Fruit fly (Drosophila melanogaster) whole organism, prepupa: ENCODE results near the gene CG43630.

ENCODE experiments used
- Blimp-1 ChIP-seq: fragments of 200-800 bp; sonication (Bioruptor generic); optimal IDR thresholded peaks from 3 replicates; lab custom pipeline; 2017; ENCODE audit warnings: missing biosample characterization, missing genetic modification characterization, mild to moderate bottlenecking, moderate library complexity, missing genetic modification reagents
- CG10631 ChIP-seq: fragments of 200-800 bp; sonication (Bioruptor generic); optimal IDR thresholded peaks from 2 replicates; lab custom pipeline; 2016; ENCODE audit warnings: missing biosample characterization, missing genetic modification characterization
- CG11294 ChIP-seq: fragments of 200-800 bp; sonication (Bioruptor generic); IDR thresholded peaks from 2 replicates; pipeline ENCODE4 v1.3.6; 2022; ENCODE audit warnings: missing biosample characterization, missing genetic modification characterization
- CG11762 ChIP-seq: fragments of 200-800 bp; sonication (Bioruptor generic); optimal IDR thresholded peaks from 3 replicates; lab custom pipeline; 2016; ENCODE audit warnings: missing biosample characterization, missing genetic modification characterization; ENCODE audit not compliant: insufficient read depth
- CG11902 ChIP-seq: fragments of 200-800 bp; sonication (Bioruptor generic); optimal IDR thresholded peaks from 3 replicates; lab custom pipeline; 2016; ENCODE audit warnings: missing biosample characterization, missing genetic modification characterization
- CG15336 ChIP-seq: fragments of 200-800 bp; sonication (Bioruptor generic); IDR thresholded peaks from 2 replicates; pipeline ENCODE4 v1.3.6; 2022; ENCODE audit warnings: missing biosample characterization, missing genetic modification characterization
- CG3032 ChIP-seq: fragments of 200-800 bp; optimal IDR thresholded peaks from 2 replicates; lab custom pipeline; 2019; ENCODE audit warnings: missing biosample characterization, mild to moderate bottlenecking, missing genetic modification characterization, moderate library complexity
- CG32006 ChIP-seq: fragments of 200-800 bp; sonication (Bioruptor generic); optimal IDR thresholded peaks from 3 replicates; lab custom pipeline; 2017; ENCODE audit warnings: missing biosample characterization, mild to moderate bottlenecking, missing genetic modification characterization
- CG34406 ChIP-seq: fragments of 200-800 bp; sonication (Bioruptor generic); optimal IDR thresholded peaks from 3 replicates; lab custom pipeline; 2016; ENCODE audit warnings: missing biosample characterization, missing genetic modification characterization
- CG3919 ChIP-seq: fragments of 200-800 bp; sonication (Bioruptor generic); optimal IDR thresholded peaks from 3 replicates; lab custom pipeline; 2016; ENCODE audit warnings: missing biosample characterization, missing genetic modification characterization
- CG4318 ChIP-seq: fragments of 200-800 bp; sonication (Bioruptor generic); optimal IDR thresholded peaks from 3 replicates; lab custom pipeline; 2017; ENCODE audit warnings: missing biosample characterization, mild to moderate bottlenecking, missing genetic modification characterization
- CG6163 ChIP-seq: fragments of 200-800 bp; sonication (Bioruptor generic); IDR thresholded peaks from 3 replicates; pipeline ENCODE4 v1.3.6; 2022; ENCODE audit warnings: missing biosample characterization, missing genetic modification characterization
- CG6276 ChIP-seq: fragments of 200-800 bp; sonication (Bioruptor generic); optimal IDR thresholded peaks from 2 replicates; lab custom pipeline; 2017; ENCODE audit warnings: missing biosample characterization, mild to moderate bottlenecking, missing genetic modification characterization
- CG6792 ChIP-seq: fragments of 200-800 bp; sonication (Bioruptor generic); optimal IDR thresholded peaks from 3 replicates; lab custom pipeline; 2016; ENCODE audit warnings: missing biosample characterization, missing genetic modification characterization
- CG6808 ChIP-seq: fragments of 200-800 bp; sonication (Bioruptor generic); optimal IDR thresholded peaks from 3 replicates; lab custom pipeline; 2017; ENCODE audit warnings: missing biosample characterization, missing genetic modification characterization, mild to moderate bottlenecking, moderate library complexity, missing genetic modification reagents
- CG6854 ChIP-seq: fragments of 200-800 bp; sonication (Bioruptor generic); optimal IDR thresholded peaks from 2 replicates; lab custom pipeline; 2017; ENCODE audit warnings: missing biosample characterization, mild to moderate bottlenecking, missing genetic modification characterization
- CG7368 ChIP-seq: fragments of 200-800 bp; sonication (Bioruptor generic); optimal IDR thresholded peaks from 3 replicates; lab custom pipeline; 2016; ENCODE audit warnings: missing biosample characterization, missing genetic modification characterization
- CG8119 ChIP-seq: fragments of 200-800 bp; sonication (Bioruptor generic); IDR thresholded peaks from 3 replicates; pipeline ENCODE4 v1.3.6; 2022; ENCODE audit warnings: missing biosample characterization, missing genetic modification characterization
- CG9139 ChIP-seq: fragments of 200-800 bp; sonication (Bioruptor generic); optimal IDR thresholded peaks from 3 replicates; lab custom pipeline; 2017; ENCODE audit warnings: missing biosample characterization, mild to moderate bottlenecking, missing genetic modification characterization
- Eip75B ChIP-seq: fragments of 200-800 bp; sonication (Bioruptor generic); optimal IDR thresholded peaks from 3 replicates; lab custom pipeline; 2016; ENCODE audit warnings: missing biosample characterization, missing genetic modification characterization
- Eip78C ChIP-seq: fragments of 200-800 bp; sonication (Bioruptor generic); peaks from one replicate; lab custom pipeline; 2016; ENCODE audit warnings: missing biosample characterization, missing genetic modification characterization
- Eip93F ChIP-seq: fragments of 200-800 bp; sonication (Bioruptor generic); optimal IDR thresholded peaks from 2 replicates; lab custom pipeline; 2016; ENCODE audit warnings: missing biosample characterization, mild to moderate bottlenecking, missing genetic modification characterization
- Ets21C ChIP-seq: fragments of 200-800 bp; sonication (Bioruptor generic); optimal IDR thresholded peaks from 3 replicates; lab custom pipeline; 2016; ENCODE audit warnings: missing biosample characterization, missing genetic modification characterization
- Ets96B ChIP-seq: fragments of 200-800 bp; optimal IDR thresholded peaks from 2 replicates; lab custom pipeline; 2019; ENCODE audit warnings: missing biosample characterization, mild to moderate bottlenecking, missing genetic modification characterization, moderate library complexity
- Gug ChIP-seq: fragments of 200-800 bp; sonication (Bioruptor generic); IDR thresholded peaks from 2 replicates; pipeline ENCODE4 v1.3.6; 2022; ENCODE audit warnings: missing biosample characterization, missing genetic modification characterization
- Hr38 ChIP-seq: sonication (Bioruptor generic); optimal IDR thresholded peaks from 2 replicates; lab custom pipeline; 2016; ENCODE audit warnings: missing biosample characterization, missing genetic modification characterization
- Hr39 ChIP-seq: fragments of 200-800 bp; sonication (Bioruptor generic); optimal IDR thresholded peaks from 2 replicates; lab custom pipeline; 2016; ENCODE audit warnings: missing biosample characterization, missing genetic modification characterization
- Lpt ChIP-seq: fragments of 200-800 bp; sonication (Bioruptor generic); optimal IDR thresholded peaks from 3 replicates; lab custom pipeline; 2016; ENCODE audit warnings: missing biosample characterization, missing genetic modification characterization
- Met ChIP-seq: fragments of 200-800 bp; sonication (Bioruptor generic); optimal IDR thresholded peaks from 3 replicates; lab custom pipeline; 2016; ENCODE audit warnings: missing biosample characterization, missing genetic modification characterization
- Smox ChIP-seq: fragments of 200-800 bp; sonication (Bioruptor generic); optimal IDR thresholded peaks from 3 replicates; lab custom pipeline; 2016; ENCODE audit warnings: missing biosample characterization, missing genetic modification characterization
- Sox102F ChIP-seq: fragments of 200-800 bp; sonication (Bioruptor generic); optimal IDR thresholded peaks from 2 replicates; lab custom pipeline; 2016; ENCODE audit warnings: missing biosample characterization, mild to moderate bottlenecking, missing genetic modification characterization
- Sox14 ChIP-seq: fragments of 200-800 bp; sonication (Bioruptor generic); optimal IDR thresholded peaks from 3 replicates; lab custom pipeline; 2016; ENCODE audit warnings: missing biosample characterization, missing genetic modification characterization
- Sox15 ChIP-seq: fragments of 200-800 bp; sonication (Bioruptor generic); optimal IDR thresholded peaks from 3 replicates; lab custom pipeline; 2016; ENCODE audit warnings: missing biosample characterization, missing genetic modification characterization
- acj6 ChIP-seq: fragments of 200-800 bp; sonication (Bioruptor generic); optimal IDR thresholded peaks from 3 replicates; lab custom pipeline; 2016; ENCODE audit warnings: missing biosample characterization, missing genetic modification characterization
- dac ChIP-seq: fragments of 200-800 bp; sonication (Bioruptor generic); optimal IDR thresholded peaks from 2 replicates; lab custom pipeline; 2017; ENCODE audit warnings: missing biosample characterization, mild to moderate bottlenecking, missing genetic modification characterization
- dsx ChIP-seq: fragments of 200-800 bp; optimal IDR thresholded peaks from 3 replicates; lab custom pipeline; 2019; ENCODE audit warnings: missing biosample characterization, mild to moderate bottlenecking, missing genetic modification characterization, moderate library complexity; ENCODE audit not compliant: poor library complexity, severe bottlenecking
- esn ChIP-seq: fragments of 200-800 bp; sonication (Bioruptor generic); optimal IDR thresholded peaks from 2 replicates; lab custom pipeline; 2016; ENCODE audit warnings: missing biosample characterization, mild to moderate bottlenecking, missing genetic modification characterization, moderate library complexity
- fd59A ChIP-seq: fragments of 200-800 bp; sonication (Bioruptor generic); optimal IDR thresholded peaks from 2 replicates; lab custom pipeline; 2017; ENCODE audit warnings: missing biosample characterization, mild to moderate bottlenecking, missing genetic modification characterization, missing genetic modification reagents
- fd85E ChIP-seq: fragments of 200-800 bp; sonication (Bioruptor generic); optimal IDR thresholded peaks from 3 replicates; lab custom pipeline; 2016; ENCODE audit warnings: missing biosample characterization, missing genetic modification characterization
- lz ChIP-seq: fragments of 200-800 bp; sonication (Bioruptor generic); optimal IDR thresholded peaks from 3 replicates; lab custom pipeline; 2016; ENCODE audit warnings: missing biosample characterization, missing genetic modification characterization
- salr ChIP-seq, 2 experiments: fragments of 200-800 bp; sonication (Bioruptor generic); optimal IDR thresholded peaks; 3 replicates each; lab custom pipeline; 2016 to 2018; ENCODE audit warnings: missing biosample characterization in 2 of 2, missing genetic modification characterization in 2 of 2, mild to moderate bottlenecking in 1 of 2
- topi ChIP-seq: fragments of 200-800 bp; sonication (Bioruptor generic); optimal IDR thresholded peaks from 3 replicates; lab custom pipeline; 2016; ENCODE audit warnings: missing biosample characterization, missing genetic modification characterization

Gene CG43630

DNA sequence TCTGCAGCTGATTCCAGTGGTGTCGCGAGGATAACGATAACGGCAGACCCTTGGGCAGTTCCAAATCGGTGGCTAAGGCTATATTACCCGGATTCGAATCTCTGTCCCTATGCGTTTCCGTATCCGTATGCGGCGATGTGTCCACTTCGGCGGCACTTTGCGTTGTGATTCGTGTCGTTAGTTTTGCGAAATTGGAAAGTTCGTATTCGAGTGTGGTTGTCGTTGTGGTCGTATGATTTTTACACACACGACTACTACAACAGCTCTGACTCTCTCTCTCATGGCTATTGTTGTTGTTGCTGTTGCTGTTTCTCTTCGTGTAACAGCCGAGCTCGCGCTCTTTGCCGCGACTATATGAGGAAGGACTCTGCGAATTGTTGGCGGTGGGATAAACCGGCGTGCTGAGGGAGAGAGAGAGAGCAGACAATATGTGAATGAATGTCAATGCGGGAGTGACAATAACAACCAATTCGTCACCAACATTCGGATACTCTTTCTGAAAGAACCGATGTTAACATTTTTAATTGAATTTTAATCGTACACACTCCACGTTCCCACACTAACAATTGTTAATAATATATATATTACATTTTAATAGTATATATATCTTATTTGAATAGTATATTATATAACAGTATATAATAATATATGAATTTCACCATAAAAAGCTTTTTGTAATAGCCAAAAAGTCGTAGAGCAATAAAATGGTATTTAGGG, 43.7 kb upstream of the CG43630 start (continued):
- TF ChIP-seq CG11294 (GFP tag; lab: Robert Waterston, UW) = peak; percentile 41
- peak; percentile 38 for TF ChIP-seq lz (GFP tag; lab: Kevin White, UChicago)
- no peak for TF ChIP-seq Sox15 (GFP tag; lab: Kevin White, UChicago)
- peak in 1 of 2 experiments; percentile 38 for TF ChIP-seq salr (GFP tag; optimal IDR thresholded peaks at IDR 0.05; lab: Kevin White, UChicago)
- TF ChIP-seq acj6 (GFP tag; lab: Kevin White, UChicago) = peak; percentile 56
- peak; percentile 50 for TF ChIP-seq CG6808 (GFP tag; lab: Kevin White, UChicago)
- TF ChIP-seq dac (GFP tag; lab: Kevin White, UChicago) = no peak
- peak; percentile 63 for TF ChIP-seq CG3919
- TF ChIP-seq fd59A (GFP tag; lab: Kevin White, UChicago) = no peak
- peak; percentile 69 for TF ChIP-seq CG6276
- TF ChIP-seq CG6792 (GFP tag; lab: Kevin White, UChicago) = peak; percentile 65
- TF ChIP-seq CG10631 = peak; percentile 55
- TF ChIP-seq Sox102F (GFP tag; lab: Kevin White, UChicago) = peak; percentile 53
- TF ChIP-seq topi (GFP tag; lab: Kevin White, UChicago) = peak; percentile 44
- peak; percentile 25 for TF ChIP-seq CG11902 (GFP tag; lab: Kevin White, UChicago)
- TF ChIP-seq CG6854 (GFP tag; lab: Kevin White, UChicago) = peak; percentile 55
- peak; percentile 66 for TF ChIP-seq CG3032 (tag; lab: Kevin White, UChicago)
- peak; percentile 71 for TF ChIP-seq dsx (GFP tag; lab: Kevin White, UChicago)
- peak; percentile 62 for TF ChIP-seq CG6163 (GFP tag; lab: Robert Waterston, UW)
- no peak for TF ChIP-seq Hr38 (GFP tag; lab: Kevin White, UChicago)
- TF ChIP-seq Blimp-1 (GFP tag; lab: Kevin White, UChicago) = peak; percentile 44
- TF ChIP-seq CG32006 = peak; percentile 72

DNA sequence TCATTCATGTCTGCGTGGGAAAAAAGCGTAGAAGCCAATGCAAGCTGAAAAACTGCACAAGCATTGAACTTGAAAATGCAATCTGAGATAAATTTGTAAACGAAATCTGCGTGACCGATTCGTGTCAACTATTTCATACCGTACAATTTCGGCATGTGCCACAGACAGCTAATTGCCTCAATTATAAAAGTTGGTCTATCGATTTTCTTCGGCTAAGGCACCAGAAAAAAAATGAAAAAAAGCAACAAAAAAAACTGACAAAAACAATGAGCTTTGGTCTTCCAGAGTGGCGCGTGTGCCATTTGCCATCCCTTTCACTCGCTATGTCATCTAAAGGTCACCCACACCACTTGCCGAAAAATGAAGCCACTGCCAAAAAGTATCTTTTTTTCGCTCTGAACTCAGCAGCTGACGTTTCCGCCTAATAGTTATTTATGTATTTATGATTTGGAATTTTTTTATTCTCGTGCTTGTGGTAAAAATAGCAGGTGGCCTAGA, 42.5 kb upstream of the CG43630 start:
- no peak for TF ChIP-seq CG11762 (GFP tag; lab: Kevin White, UChicago)
- no peak for TF ChIP-seq CG6808 (GFP tag; lab: Kevin White, UChicago)
- TF ChIP-seq Smox (GFP tag; lab: Kevin White, UChicago) = no peak
- no peak for TF ChIP-seq CG32006
- no peak for TF ChIP-seq CG34406 (GFP tag; lab: Kevin White, UChicago)
- TF ChIP-seq Lpt (GFP tag; lab: Kevin White, UChicago) = no peak
- TF ChIP-seq Met (GFP tag; lab: Kevin White, UChicago) = no peak
- 0 out of 2 replicates have a peak, but pooled peaks have one; percentile 1 for TF ChIP-seq CG15336 (GFP tag; lab: Robert Waterston, UW)
- TF ChIP-seq Sox102F (GFP tag; lab: Kevin White, UChicago) = no peak
- TF ChIP-seq CG8119 (GFP tag; lab: Robert Waterston, UW) = 0 out of 3 replicates have a peak, but pooled peaks have one; percentile 6
- no peak for TF ChIP-seq Eip75B (GFP tag; lab: Kevin White, UChicago)
- TF ChIP-seq CG10631 = no peak
- TF ChIP-seq CG9139 (GFP tag; lab: Kevin White, UChicago) = no peak
- no peak for TF ChIP-seq Ets96B (tag; lab: Kevin White, UChicago)
- TF ChIP-seq, all 60 proteins: peak for 2

dm6 chr3R:12717588-12718535, 41.8 kb upstream of the CG43630 start:
- TF ChIP-seq CG11294 (GFP tag; lab: Robert Waterston, UW) (peak; percentile 61), Sox102F (GFP tag; lab: Kevin White, UChicago) (no peak), esn (GFP tag; lab: Kevin White, UChicago) (peak; percentile 50), Gug (GFP tag; lab: Robert Waterston, UW) (peak; percentile 53), dsx (GFP tag; lab: Kevin White, UChicago) (no peak), CG3032 (tag; lab: Kevin White, UChicago) (no peak), Eip93F (GFP tag; lab: Kevin White, UChicago) (peak; percentile 36), CG6792 (GFP tag; lab: Kevin White, UChicago) (peak; percentile 41), Sox14 (GFP tag; lab: Kevin White, UChicago) (peak; percentile 6), CG4318 (GFP tag; lab: Kevin White, UChicago) (no peak), CG34406 (GFP tag; lab: Kevin White, UChicago) (no peak), CG8119 (GFP tag; lab: Robert Waterston, UW) (peak; percentile 52; the same call in 2 of the 3 replicates), Ets21C (GFP tag; lab: Kevin White, UChicago) (no peak), fd85E (GFP tag; lab: Kevin White, UChicago) (no peak), CG6808 (GFP tag; lab: Kevin White, UChicago) (peak; percentile 10), Lpt (GFP tag; lab: Kevin White, UChicago) (no peak), Hr39 (GFP tag; lab: Kevin White, UChicago) (peak; percentile 34), Eip78C (peak; percentile 87), CG7368 (GFP tag; lab: Kevin White, UChicago) (peak; percentile 25)
